Worm (Caenorhabditis elegans): ENCODE results near the gene msd-4.

- TF ChIP-seq elt-3 (tag; optimal IDR thresholded peaks at IDR 0.05) (no peak), cnd-1 (tag; optimal IDR thresholded peaks at IDR 0.05) (no peak), unc-39 (tag; optimal IDR thresholded peaks at IDR 0.05) (no peak), ztf-11 (tag; optimal IDR thresholded peaks at IDR 0.05) (no peak)
Measured at ce11 chrIII:4863127-4863526, 5.4 kb downstream of the msd-4 start, which contains the start of gene coq-8.
